Worm (Caenorhabditis elegans) whole organism, dauer: ENCODE results near the gene K02C4.5.

ENCODE experiments used
- unc-62 ChIP-seq: sonication (generic microtip); optimal IDR thresholded peaks from 2 replicates; lab custom pipeline; 2017; ENCODE audit warnings: missing biosample characterization, missing genetic modification reagents, missing genetic modification characterization

K02C4.5 gene

DNA sequence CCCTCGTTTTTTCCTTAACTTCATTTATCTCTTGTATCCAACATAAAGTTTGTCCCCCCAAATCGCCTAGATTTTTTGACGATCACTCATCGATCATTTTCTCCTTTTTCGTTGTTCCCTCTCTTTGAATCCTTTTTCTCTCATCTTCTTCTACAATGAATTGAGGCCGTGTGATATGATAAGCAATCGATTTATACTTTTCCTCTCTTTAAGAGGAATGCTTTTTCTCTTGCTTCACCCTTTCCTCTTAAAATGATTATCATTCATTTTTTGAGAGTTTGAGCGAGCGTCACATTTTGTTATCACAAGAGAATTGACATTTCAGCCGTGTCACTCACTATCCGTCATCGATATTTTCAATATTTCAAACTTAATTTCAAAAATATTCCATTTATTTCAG lies at the start of gene K02C4.5:
Gene K02C4.5, plus strand, starts transcription at position 395 of the 400 bp plus-strand sequence.
- no peak for TF ChIP-seq unc-62 (GFP tag; lab: Kevin White, UChicago)

DNA sequence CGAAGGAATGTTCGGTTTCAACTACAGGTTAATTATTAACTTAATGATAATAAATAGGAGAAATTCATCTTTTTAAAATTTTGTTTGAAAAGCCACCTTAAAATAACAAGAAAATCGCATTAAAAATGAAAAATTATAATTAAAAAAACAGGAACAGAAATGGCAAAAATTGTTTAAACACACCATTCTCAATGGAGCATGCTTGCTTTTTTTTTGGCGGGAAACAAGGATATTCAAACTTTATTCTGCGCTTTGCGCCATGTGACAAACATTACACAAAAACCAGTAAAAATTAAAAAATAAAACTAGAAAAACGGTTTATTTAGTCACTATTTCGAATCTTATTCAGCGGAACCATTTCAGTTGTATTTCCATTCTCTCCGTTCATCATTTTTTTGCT lies 49.5 kb upstream of the K02C4.5 start:
- no peak for TF ChIP-seq unc-62 (GFP tag; lab: Kevin White, UChicago)

DNA sequence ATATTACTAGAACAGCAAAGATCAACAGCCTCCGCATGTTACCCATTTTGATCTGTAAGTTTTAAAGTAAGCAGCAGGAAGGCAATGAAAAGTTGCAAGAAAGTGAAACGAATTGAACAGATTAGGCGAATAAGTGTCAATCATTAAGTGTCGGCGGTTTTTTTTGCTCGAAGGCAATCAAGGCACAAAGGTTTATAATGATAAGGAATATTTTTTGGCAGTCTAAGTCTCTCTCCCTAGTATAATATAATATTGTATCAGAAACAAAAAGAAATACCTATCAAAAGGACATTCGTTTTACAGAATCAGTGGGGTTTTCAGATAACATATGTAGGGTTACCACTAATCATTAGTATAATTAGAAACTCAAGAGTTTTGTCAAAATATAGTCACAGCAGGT lies 45.6 kb upstream of the K02C4.5 start, which contains the start of gene nrf-6:
Gene nrf-6, minus strand, starts transcription at position 52 of the 400 bp plus-strand sequence.
- no peak for TF ChIP-seq unc-62 (GFP tag; lab: Kevin White, UChicago)

DNA sequence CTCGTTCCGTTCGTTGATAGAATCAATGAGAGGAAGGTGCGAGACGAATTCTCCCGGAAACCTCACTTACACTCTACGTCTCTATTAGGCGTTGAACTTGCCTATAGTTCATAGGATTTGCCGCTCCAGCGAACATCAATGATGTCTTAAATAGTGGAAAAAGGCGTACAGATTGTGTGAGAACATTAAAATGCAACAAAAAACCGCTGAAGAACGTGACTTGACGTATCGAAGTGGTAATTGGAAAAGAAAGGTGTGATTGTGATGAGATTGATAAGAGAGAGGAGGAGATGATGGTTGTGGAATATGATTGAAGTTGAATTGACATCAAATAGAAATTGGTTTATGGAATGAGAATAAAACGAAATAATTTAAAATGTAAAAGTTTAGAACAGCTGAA lies 44.2 kb upstream of the K02C4.5 start:
- TF ChIP-seq unc-62 (GFP tag; lab: Kevin White, UChicago) = no peak

DNA sequence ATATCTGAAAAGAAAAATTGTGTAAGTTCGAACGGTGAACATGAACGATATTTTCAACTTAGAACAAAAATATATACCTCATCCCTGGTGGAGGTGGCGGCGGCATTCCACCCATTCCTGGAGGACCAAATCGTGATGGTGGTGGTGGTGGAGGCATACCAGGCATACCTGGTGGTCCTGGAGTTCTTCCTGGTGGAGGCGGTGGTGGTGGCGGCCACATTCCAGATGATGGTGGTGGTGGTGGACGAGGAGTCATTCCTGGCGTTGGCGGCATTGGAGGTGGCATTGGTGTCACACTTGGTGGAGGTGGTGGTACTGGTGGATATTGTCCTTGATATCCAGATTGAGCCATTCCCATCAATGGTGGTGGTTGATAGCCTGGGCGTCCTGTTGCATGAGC lies 43.6 kb upstream of the K02C4.5 start:
- TF ChIP-seq unc-62 (GFP tag; lab: Kevin White, UChicago) = no peak

DNA sequence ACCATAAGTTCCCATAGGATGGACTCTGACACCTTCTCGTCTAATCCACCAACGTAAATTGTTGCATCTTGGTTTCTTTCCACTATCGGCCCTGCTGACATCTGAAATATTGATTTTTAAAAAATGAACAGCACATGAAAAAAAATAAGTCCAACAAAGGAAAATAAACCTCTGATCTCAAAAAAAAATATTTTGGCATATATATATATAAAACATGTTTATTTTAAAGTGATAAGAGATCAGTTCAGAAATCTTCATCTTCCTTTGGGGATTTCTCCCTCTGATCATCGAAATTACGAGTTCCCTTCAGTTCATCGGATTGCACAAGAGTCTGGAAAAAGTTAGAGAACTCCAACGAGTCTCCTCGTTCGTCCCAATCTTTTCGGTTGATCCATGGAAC lies 42.6 kb upstream of the K02C4.5 start, which contains the start of gene sap-49:
Gene sap-49, minus strand, starts transcription at position 101 of the 400 bp plus-strand sequence.
- no peak for TF ChIP-seq unc-62 (GFP tag; lab: Kevin White, UChicago)

DNA sequence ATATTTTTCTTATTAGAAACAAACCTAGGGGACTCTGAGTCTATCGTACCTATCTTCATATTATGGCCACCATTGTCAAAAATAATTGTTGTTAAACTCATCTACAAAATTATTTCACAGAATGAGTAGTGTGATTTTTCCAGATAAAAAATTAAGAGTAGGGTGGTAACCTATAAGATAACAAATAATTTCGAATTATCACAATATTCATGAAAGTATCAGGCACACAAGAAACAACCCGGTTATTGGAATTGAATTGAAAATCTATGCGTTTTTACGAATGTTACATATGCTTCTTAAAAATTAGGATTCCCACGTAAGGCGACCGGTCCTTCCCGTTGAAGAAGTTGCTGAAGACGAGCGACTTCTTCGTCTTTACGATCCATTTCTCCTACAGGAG lies 41.0 kb upstream of the K02C4.5 start, which contains the start of gene arp-6:
Gene arp-6, minus strand, starts transcription at position 101 of the 400 bp plus-strand sequence.
- TF ChIP-seq unc-62 (GFP tag; lab: Kevin White, UChicago) = no peak

DNA sequence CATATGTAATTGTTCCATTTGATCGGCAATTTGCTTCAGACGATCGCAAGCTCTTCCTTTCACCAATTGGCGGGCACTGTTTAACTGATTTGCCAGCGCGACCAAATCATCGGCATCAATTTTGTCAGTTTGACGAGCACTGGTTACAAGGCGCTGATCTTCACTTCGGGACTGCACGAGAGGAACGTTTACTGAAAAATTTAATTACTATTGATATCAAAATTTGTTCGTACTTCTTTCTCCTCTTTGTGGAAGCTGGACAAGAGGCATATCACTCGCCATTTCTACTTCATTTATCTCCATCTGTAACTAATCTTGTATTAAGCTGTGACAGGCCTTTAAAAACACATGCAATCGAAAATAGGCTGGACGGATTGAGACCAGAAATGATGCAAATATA lies 40.4 kb upstream of the K02C4.5 start, which contains the start of gene C08B11.9:
Gene C08B11.9, minus strand, starts transcription at position 307 of the 400 bp plus-strand sequence.
- no peak for TF ChIP-seq unc-62 (GFP tag; lab: Kevin White, UChicago)

DNA sequence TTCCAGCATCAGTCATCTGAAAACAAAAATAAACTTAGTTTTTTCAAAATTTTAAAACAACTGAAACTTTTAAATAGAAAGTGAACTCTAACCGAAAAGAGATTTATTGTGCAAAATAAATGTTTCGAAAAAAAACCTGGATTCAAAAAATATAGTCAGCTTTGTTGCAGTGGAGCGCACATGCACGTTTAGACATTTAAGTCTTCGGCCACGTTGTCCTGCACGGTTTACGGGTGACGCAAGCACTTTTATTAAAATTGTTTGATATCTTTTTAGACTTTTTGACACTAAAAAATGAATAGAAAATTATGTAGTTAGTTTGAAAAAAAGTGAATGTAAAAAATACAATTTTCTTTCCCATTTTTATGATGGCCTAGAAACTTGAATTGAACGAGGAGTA lies 38.8 kb upstream of the K02C4.5 start, which contains the start of the genes ubh-4 and algn-6:
Gene ubh-4, minus strand, starts transcription at position 182 of the 400 bp plus-strand sequence.
Gene algn-6, plus strand, starts transcription at position 387 of the 400 bp plus-strand sequence.
- no peak for TF ChIP-seq unc-62 (GFP tag; lab: Kevin White, UChicago)

DNA sequence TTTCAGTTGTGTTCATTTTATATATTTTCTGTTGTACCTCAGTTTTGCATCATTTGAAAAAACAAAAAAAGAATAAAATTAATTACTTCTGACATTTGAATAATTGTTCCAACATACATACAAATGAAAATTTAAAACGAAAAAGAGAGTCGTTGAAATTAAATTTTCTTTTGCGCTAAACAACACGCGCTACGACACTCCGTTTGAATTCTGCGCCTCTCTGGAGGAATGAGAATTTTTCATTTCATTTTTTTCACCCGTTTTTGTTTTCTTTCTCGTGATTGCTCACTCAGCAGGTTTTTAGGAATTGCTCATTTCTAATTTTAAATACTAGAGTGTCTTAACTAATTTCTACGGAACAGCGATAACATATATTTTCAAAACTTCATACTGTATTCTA lies 36.6 kb upstream of the K02C4.5 start:
- TF ChIP-seq unc-62 (GFP tag; lab: Kevin White, UChicago) = no peak

DNA sequence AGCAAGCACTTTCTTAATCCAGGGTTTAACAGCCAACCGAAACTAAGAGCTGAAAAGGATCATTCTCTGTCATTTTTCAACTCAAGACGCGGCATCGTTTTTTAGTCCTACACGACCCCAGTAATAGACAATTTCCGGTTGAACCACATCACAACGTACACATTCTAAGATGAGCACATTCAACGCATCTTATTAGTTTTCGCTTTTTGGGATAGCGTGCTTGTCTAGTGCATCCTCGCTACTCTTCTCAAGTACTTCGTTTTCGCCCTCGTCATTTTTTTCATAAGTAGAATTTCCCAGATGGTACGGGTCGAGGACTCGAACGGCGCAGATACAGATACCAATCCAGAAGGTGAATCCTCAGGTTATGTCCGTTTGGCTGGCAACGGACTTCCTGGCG lies 35.9 kb upstream of the K02C4.5 start, which contains the start of gene T05H10.1:
Gene T05H10.1, plus strand, starts transcription at position 301 of the 400 bp plus-strand sequence.
- TF ChIP-seq unc-62 (GFP tag; lab: Kevin White, UChicago) = no peak

DNA sequence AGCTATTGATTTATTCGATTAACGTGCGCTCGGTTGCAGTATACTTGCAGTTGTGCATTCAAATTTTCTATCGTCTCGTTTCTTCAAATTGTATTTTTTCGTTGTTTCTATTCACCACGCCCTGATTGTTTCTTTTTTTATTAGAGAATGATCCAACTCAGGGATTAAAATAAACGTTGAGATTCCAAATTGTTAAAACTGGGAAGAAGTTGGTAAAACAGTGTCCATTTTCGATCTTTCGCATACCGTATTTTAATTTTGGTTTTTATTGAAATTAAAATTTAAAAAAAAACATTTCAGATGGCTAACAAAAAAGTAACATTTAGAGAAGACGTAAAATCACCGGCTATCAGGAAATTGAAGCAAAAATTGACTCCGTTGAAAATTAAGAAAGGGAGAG lies 31.0 kb upstream of the K02C4.5 start, which contains the start of gene apn-1:
Gene apn-1, plus strand, starts transcription at position 301 of the 400 bp plus-strand sequence.
- no peak for TF ChIP-seq unc-62 (GFP tag; lab: Kevin White, UChicago)

DNA sequence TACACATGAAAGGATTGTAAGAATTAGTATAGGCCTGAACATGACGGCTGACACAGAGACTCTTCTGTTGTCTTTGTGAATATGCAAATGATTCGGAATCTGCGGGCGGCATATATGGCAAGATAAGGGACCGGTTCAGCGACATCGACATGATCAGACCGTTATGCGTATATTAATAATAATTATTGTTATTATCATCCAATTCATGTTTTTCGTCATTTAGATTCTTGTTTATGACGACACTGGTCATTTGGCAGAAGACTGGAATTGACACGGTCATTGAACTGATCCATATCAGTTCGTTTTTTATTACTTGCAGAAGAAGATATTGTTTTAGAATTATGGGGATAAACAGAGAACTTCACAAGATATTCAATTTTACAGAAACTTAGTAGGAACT lies 27.8 kb upstream of the K02C4.5 start, which contains the start of gene mtre-1:
Gene mtre-1, minus strand, starts transcription at position 101 of the 400 bp plus-strand sequence.
- no peak for TF ChIP-seq unc-62 (GFP tag; lab: Kevin White, UChicago)

DNA sequence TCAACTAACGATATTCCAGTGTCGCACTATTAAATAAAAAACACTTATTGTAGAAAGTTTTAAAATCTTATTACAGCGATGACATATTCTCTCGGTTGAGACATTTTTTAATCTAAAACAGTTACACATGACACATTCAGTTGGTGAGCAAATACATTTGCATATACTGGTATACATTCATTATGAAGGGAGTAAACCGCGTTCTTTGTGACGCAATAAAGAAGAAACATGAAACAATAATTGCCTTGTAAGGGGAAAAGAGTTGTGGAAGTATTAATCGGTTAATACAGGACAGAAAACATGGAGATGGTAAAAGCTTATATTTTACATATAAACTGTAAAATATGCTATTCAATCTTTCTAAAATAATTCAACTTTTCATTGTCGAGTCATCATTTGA lies 26.9 kb upstream of the K02C4.5 start:
- no peak for TF ChIP-seq unc-62 (GFP tag; lab: Kevin White, UChicago)

DNA sequence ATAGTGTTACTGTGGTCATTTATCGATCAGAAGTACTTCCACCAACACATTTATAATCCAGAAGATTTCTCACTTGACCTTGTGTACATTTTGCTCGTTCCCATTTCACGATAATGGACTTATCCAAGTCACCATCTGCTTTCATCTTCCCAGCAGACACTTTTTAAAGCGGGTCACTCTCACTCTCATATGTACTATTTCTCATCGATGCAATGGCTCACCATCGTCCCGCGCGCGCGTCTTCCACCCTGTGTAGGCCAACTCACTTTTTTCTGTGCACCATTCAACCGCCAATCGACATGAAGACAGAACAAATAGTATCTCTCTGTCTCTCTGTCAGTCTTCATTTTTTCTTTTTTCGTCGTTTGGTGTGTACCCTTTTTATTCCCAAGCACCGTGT lies 26.1 kb upstream of the K02C4.5 start:
- TF ChIP-seq unc-62 (GFP tag; lab: Kevin White, UChicago) = no peak

DNA sequence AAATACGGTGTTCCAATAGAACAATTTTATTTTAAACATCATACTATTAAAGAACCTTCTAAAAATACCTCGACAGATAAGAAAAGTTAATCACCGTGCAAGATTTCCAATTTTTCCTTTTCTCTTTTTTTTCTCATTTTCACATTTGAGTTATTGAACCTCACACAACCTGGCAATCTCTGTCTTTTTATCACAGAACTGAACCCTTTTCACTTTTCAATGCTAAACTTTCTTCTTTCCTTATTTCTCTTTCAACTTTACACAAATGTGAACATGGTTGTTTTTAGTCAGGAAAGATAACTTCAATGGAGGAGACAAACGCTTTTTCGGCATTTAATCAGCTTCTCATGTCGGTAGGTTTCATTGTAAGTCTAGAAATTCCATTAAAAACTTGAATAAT lies 25.4 kb upstream of the K02C4.5 start, which contains the start of gene T05H10.4:
Gene T05H10.4, plus strand, starts transcription at position 301 of the 400 bp plus-strand sequence.
- no peak for TF ChIP-seq unc-62 (GFP tag; lab: Kevin White, UChicago)

DNA sequence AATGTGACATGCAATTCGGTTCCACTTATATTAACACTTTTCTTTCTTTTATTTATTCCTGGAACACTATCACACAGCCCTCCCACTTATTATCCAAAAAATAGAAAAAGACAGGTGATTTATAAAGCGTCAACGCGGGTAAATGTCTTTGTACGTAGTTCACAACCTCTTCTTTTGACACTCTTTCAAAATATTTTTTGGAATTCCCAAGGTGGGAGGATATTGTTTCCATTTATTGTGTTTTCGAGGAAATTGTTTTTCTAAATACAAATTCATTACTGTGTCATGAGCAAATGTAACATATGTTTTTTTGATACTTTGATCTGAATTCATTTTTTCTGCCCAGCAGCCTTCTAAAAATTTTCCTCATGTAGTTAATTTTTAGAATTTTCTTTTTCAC lies 20.3 kb upstream of the K02C4.5 start:
- TF ChIP-seq unc-62 (GFP tag; lab: Kevin White, UChicago) = no peak
